Worm (Caenorhabditis elegans): ENCODE results near the gene nmy-3.

Gene nmy-3

ce11 chrIV:9274008-9274529, at the start of gene nmy-3:
nmy-3 (plus strand) TSS chrIV:9274479.
- TF ChIP-seq madf-2 (tag; optimal IDR thresholded peaks at IDR 0.05): no peak
- no peak for TF ChIP-seq ceh-30 (tag; optimal IDR thresholded peaks at IDR 0.05)
- TF ChIP-seq ceh-22 (tag; optimal IDR thresholded peaks at IDR 0.05): no peak
- no peak for TF ChIP-seq gmeb-2 (tag; optimal IDR thresholded peaks at IDR 0.05)
- TF ChIP-seq ceh-9 (tag; optimal IDR thresholded peaks at IDR 0.05): no peak
- TF ChIP-seq hlh-8 (tag; optimal IDR thresholded peaks at IDR 0.05): no peak

ce11 chrIV:9224825-9225224, 49.5 kb upstream of the nmy-3 start, which contains the start of gene C46C2.3:
C46C2.3 (plus strand) TSS chrIV:9225125.
- TF ChIP-seq hlh-30 (tag; optimal IDR thresholded peaks at IDR 0.05; ENCODE audit: insufficient read depth): no peak
- TF ChIP-seq ceh-45 (GFP tag; IDR thresholded peaks at IDR 0.05): no peak
- TF ChIP-seq C38D4.7 (GFP tag; optimal IDR thresholded peaks at IDR 0.05): no peak
- no peak for TF ChIP-seq ceh-22 (tag; optimal IDR thresholded peaks at IDR 0.05)
- no peak for TF ChIP-seq pqm-1 (tag; optimal IDR thresholded peaks at IDR 0.05)
- TF ChIP-seq dmd-4 (tag; optimal IDR thresholded peaks at IDR 0.05; ENCODE audit: borderline replicate concordance): no peak

- TF ChIP-seq pax-1 (tag; optimal IDR thresholded peaks at IDR 0.05) (no peak), K02D7.2 (tag; optimal IDR thresholded peaks at IDR 0.05) (no peak), pat-9 (tag; optimal IDR thresholded peaks at IDR 0.05) (no peak), ceh-6 (GFP tag; optimal IDR thresholded peaks at IDR 0.05) (no peak)
Measured at ce11 chrIV:9227650-9228049, 46.6 kb upstream of the nmy-3 start.

ce11 chrIV:9232421-9233141, 41.7 kb upstream of the nmy-3 start, which contains the start of gene Y11D7A.3:
Y11D7A.3 (plus strand) TSS chrIV:9233091.
- TF ChIP-seq elt-2 (tag; optimal IDR thresholded peaks at IDR 0.05) (no peak), nhr-11 (tag; optimal IDR thresholded peaks at IDR 0.05) (no peak), ceh-18 (tag; optimal IDR thresholded peaks at IDR 0.05) (no peak), sox-2 (GFP tag; IDR thresholded peaks at IDR 0.05) (peak; percentile 3; the same call in 1 of the 2 replicates), nfya-1 (tag; optimal IDR thresholded peaks at IDR 0.05) (no peak), ceh-30 (tag; optimal IDR thresholded peaks at IDR 0.05) (no peak)

- TF ChIP-seq elt-2 (tag; optimal IDR thresholded peaks at IDR 0.05): peak; percentile 49
- no peak for TF ChIP-seq C08G9.2 (tag; optimal IDR thresholded peaks at IDR 0.05)
Measured at ce11 chrIV:9239151-9239550, 35.1 kb upstream of the nmy-3 start.

ce11 chrIV:9243670-9244069, 30.6 kb upstream of the nmy-3 start, which contains the start of gene rab-28:
rab-28 (minus strand) TSS chrIV:9244012.
- TF ChIP-seq eyg-1 (tag; optimal IDR thresholded peaks at IDR 0.05): no peak
- no peak for TF ChIP-seq ttx-3 (tag; optimal IDR thresholded peaks at IDR 0.05)
- TF ChIP-seq syd-9 (tag; optimal IDR thresholded peaks at IDR 0.05): no peak
- TF ChIP-seq pax-1 (tag; optimal IDR thresholded peaks at IDR 0.05): no peak
- no peak for TF ChIP-seq unc-55 (GFP tag; optimal IDR thresholded peaks at IDR 0.05)
- no peak for TF ChIP-seq K02D7.2 (tag; optimal IDR thresholded peaks at IDR 0.05)
- no peak for TF ChIP-seq pha-4 (tag; optimal IDR thresholded peaks at IDR 0.05)
- TF ChIP-seq elt-2 (tag; optimal IDR thresholded peaks at IDR 0.05): no peak
- no peak for TF ChIP-seq fax-1 (tag; optimal IDR thresholded peaks at IDR 0.05)
- no peak for TF ChIP-seq pha-2 (tag; optimal IDR thresholded peaks at IDR 0.05)
- no peak for TF ChIP-seq fkh-6 (tag; optimal IDR thresholded peaks at IDR 0.05)
- TF ChIP-seq Y22D7AL.16 (tag; optimal IDR thresholded peaks at IDR 0.05): no peak
- no peak for TF ChIP-seq ets-4 (tag; optimal IDR thresholded peaks at IDR 0.05)
- TF ChIP-seq ceh-34 (tag; optimal IDR thresholded peaks at IDR 0.05): no peak
- no peak for TF ChIP-seq ceh-45 (GFP tag; IDR thresholded peaks at IDR 0.05)
- TF ChIP-seq ceh-22 (tag; optimal IDR thresholded peaks at IDR 0.05): no peak
- no peak for TF ChIP-seq ceh-19 (GFP tag; optimal IDR thresholded peaks at IDR 0.05)
- no peak for TF ChIP-seq odd-2 (tag; optimal IDR thresholded peaks at IDR 0.05)
- TF ChIP-seq pqm-1 (tag; optimal IDR thresholded peaks at IDR 0.05): no peak
